Worm (Caenorhabditis elegans) whole organism, L1 larva: ENCODE results near the gene sre-40.

ENCODE experiments used
- fkh-8 ChIP-seq: sonication (generic microtip); optimal IDR thresholded peaks from 2 replicates; lab custom pipeline; 2016; ENCODE audit warnings: mild to moderate bottlenecking, missing genetic modification characterization, missing compliant biosample characterization
- lin-39 ChIP-seq: fragments of 150-350 bp; optimal IDR thresholded peaks from 2 replicates; lab custom pipeline; 2014; ENCODE audit warnings: missing biosample characterization, missing genetic modification reagents, missing genetic modification characterization
- unc-30 ChIP-seq: sonication (generic microtip); optimal IDR thresholded peaks from 2 replicates; lab custom pipeline; 2017; ENCODE audit warnings: missing biosample characterization, missing genetic modification characterization
- unc-62 ChIP-seq: fragments of 150-350 bp; optimal IDR thresholded peaks from 2 replicates; lab custom pipeline; 2014; ENCODE audit warnings: missing biosample characterization, missing genetic modification reagents, missing genetic modification characterization
- unc-86 ChIP-seq: sonication (generic microtip); optimal IDR thresholded peaks from 2 replicates; lab custom pipeline; 2016; ENCODE audit warnings: missing genetic modification characterization, missing compliant biosample characterization
- zag-1 ChIP-seq: fragments of 150-350 bp; optimal IDR thresholded peaks from 2 replicates; lab custom pipeline; 2014; ENCODE audit warnings: missing biosample characterization, missing genetic modification characterization
- ztf-11 ChIP-seq, 2 experiments: sonication (generic microtip); optimal IDR thresholded peaks; 2 replicates each; lab custom pipeline; 2016 to 2017; ENCODE audit warnings: missing genetic modification characterization in 2 of 2, missing biosample characterization in 1 of 2, missing compliant biosample characterization in 1 of 2

DNA sequence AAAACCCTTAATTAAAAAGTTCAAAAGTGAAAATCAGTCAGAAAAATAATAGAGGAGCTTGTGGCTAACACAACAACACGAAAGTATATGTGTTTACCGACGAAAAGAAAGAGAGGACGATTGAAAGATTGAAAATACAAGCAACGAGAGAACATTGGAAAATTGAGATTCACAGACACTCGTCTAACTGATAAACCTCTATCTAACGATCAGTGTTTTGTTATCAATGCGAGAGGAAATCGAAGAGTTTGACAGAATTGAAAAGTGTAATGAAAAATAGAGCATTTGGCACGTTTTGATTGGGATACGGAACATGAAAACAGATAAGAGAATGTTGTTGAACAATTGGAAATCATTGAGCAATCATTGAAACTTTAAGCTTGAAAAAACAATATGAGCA is 45.1 kb upstream of the sre-40 start:
- TF ChIP-seq ztf-11 (tag; optimal IDR thresholded peaks at IDR 0.05; lab: Kevin White, UChicago) (no peak), unc-62 (GFP tag; lab: Kevin White, UChicago) (no peak), lin-39 (tag; lab: Kevin White, UChicago) (no peak), zag-1 (tag; lab: Kevin White, UChicago) (no peak), unc-30 (tag; lab: Kevin White, UChicago) (no peak), fkh-8 (no peak), unc-86 (tag; lab: Kevin White, UChicago) (no peak)
